Fruit fly (Drosophila melanogaster) whole organism, embryonic: ENCODE measurements around the gene CG12974.

Experiments
- Adf1 ChIP-seq: fragments of 200-800 bp; sonication (Bioruptor generic); IDR thresholded peaks from 2 replicates; pipeline ENCODE4 v1.3.6; 2022; ENCODE audit warnings: missing biosample characterization, missing genetic modification characterization
- CG10267 ChIP-seq: fragments of 200-800 bp; sonication (Bioruptor generic); optimal IDR thresholded peaks from 2 replicates; lab custom pipeline; 2018; ENCODE audit warnings: missing biosample characterization, mild to moderate bottlenecking, missing genetic modification characterization, moderate library complexity
- CG10979 ChIP-seq: fragments of 200-800 bp; sonication (Bioruptor generic); optimal IDR thresholded peaks from 2 replicates; lab custom pipeline; 2018; ENCODE audit warnings: missing biosample characterization, mild to moderate bottlenecking, missing genetic modification characterization, moderate library complexity
- CG11560 ChIP-seq: fragments of 200-800 bp; sonication (Bioruptor generic); IDR thresholded peaks from 3 replicates; pipeline ENCODE4 v1.3.6; 2022; ENCODE audit warnings: missing biosample characterization, missing genetic modification characterization
- CG15073 ChIP-seq: fragments of 200-800 bp; sonication (Bioruptor generic); optimal IDR thresholded peaks from 2 replicates; lab custom pipeline; 2016; ENCODE audit warnings: missing biosample characterization, missing genetic modification characterization
- CG1529 ChIP-seq: fragments of 200-800 bp; sonication (Bioruptor generic); optimal IDR thresholded peaks from 3 replicates; lab custom pipeline; 2018; ENCODE audit warnings: missing biosample characterization, missing genetic modification characterization
- CG1602 ChIP-seq: fragments of 200-800 bp; sonication (Bioruptor generic); optimal IDR thresholded peaks from 3 replicates; lab custom pipeline; 2016; ENCODE audit warnings: missing biosample characterization, missing genetic modification characterization
- CG17359 ChIP-seq: fragments of 200-800 bp; sonication (Bioruptor generic); optimal IDR thresholded peaks from 3 replicates; lab custom pipeline; 2018; ENCODE audit warnings: missing biosample characterization, mild to moderate bottlenecking, missing genetic modification characterization, moderate library complexity
- CG17802 ChIP-seq: fragments of 200-800 bp; sonication (Bioruptor generic); optimal IDR thresholded peaks from 2 replicates; lab custom pipeline; 2018; ENCODE audit warnings: missing biosample characterization, mild to moderate bottlenecking, missing genetic modification characterization, moderate library complexity
- CG18476 ChIP-seq: fragments of 200-800 bp; sonication (Bioruptor generic); optimal IDR thresholded peaks from 2 replicates; lab custom pipeline; 2016; ENCODE audit warnings: missing biosample characterization, mild to moderate bottlenecking, missing genetic modification characterization
- CG2120 ChIP-seq: fragments of 200-800 bp; sonication (Bioruptor generic); optimal IDR thresholded peaks from 3 replicates; lab custom pipeline; 2016; ENCODE audit warnings: missing biosample characterization, missing genetic modification characterization
- CG2875 ChIP-seq: fragments of 200-800 bp; sonication (Bioruptor generic); optimal IDR thresholded peaks from 2 replicates; lab custom pipeline; 2017; ENCODE audit warnings: missing biosample characterization, mild to moderate bottlenecking, missing genetic modification characterization, missing genetic modification reagents
- CG3163 ChIP-seq: fragments of 200-800 bp; sonication (Bioruptor generic); optimal IDR thresholded peaks from 3 replicates; lab custom pipeline; 2016; ENCODE audit warnings: missing biosample characterization, missing genetic modification characterization
- CG4404 ChIP-seq: fragments of 200-800 bp; sonication (Bioruptor generic); IDR thresholded peaks from 2 replicates; pipeline ENCODE4 v1.3.6; 2022; ENCODE audit warnings: missing biosample characterization, missing genetic modification characterization
- CG6175 ChIP-seq: fragments of 200-800 bp; sonication (Bioruptor generic); IDR thresholded peaks from 3 replicates; pipeline ENCODE4 v1.3.6; 2022; ENCODE audit warnings: missing biosample characterization, missing genetic modification characterization
- CG6254 ChIP-seq: fragments of 200-800 bp; sonication (Bioruptor generic); optimal IDR thresholded peaks from 3 replicates; lab custom pipeline; 2017; ENCODE audit warnings: mild to moderate bottlenecking, missing biosample characterization, missing genetic modification reagents, missing genetic modification characterization
- CG6791 ChIP-seq: fragments of 200-800 bp; sonication (Bioruptor generic); IDR thresholded peaks from 3 replicates; pipeline ENCODE4 v1.3.6; 2022; ENCODE audit warnings: missing biosample characterization, missing genetic modification characterization; ENCODE audit not compliant: partially characterized antibody
- CG8089 ChIP-seq: fragments of 200-800 bp; sonication (Bioruptor generic); optimal IDR thresholded peaks from 3 replicates; lab custom pipeline; 2016; ENCODE audit warnings: missing biosample characterization, missing genetic modification characterization
- CG8281 ChIP-seq: fragments of 200-800 bp; sonication (Bioruptor generic); optimal IDR thresholded peaks from 2 replicates; lab custom pipeline; 2018; ENCODE audit warnings: missing biosample characterization, mild to moderate bottlenecking, missing genetic modification characterization, moderate library complexity
- CG9609 ChIP-seq: fragments of 200-800 bp; sonication (Bioruptor generic); optimal IDR thresholded peaks from 3 replicates; lab custom pipeline; 2016; ENCODE audit warnings: missing biosample characterization, missing genetic modification characterization
- CG9727 ChIP-seq: fragments of 200-800 bp; sonication (Bioruptor generic); optimal IDR thresholded peaks from 3 replicates; lab custom pipeline; 2017; ENCODE audit warnings: missing biosample characterization, mild to moderate bottlenecking, missing genetic modification characterization
- CHES-1-like ChIP-seq: fragments of 200-800 bp; sonication (Bioruptor generic); optimal IDR thresholded peaks from 2 replicates; lab custom pipeline; 2016; ENCODE audit warnings: missing biosample characterization, missing genetic modification characterization
- Dip2 ChIP-seq: fragments of 200-800 bp; sonication (Bioruptor generic); IDR thresholded peaks from 2 replicates; pipeline ENCODE4 v1.3.6; 2022; ENCODE audit warnings: missing biosample characterization, missing genetic modification characterization
- Doc2 ChIP-seq: fragments of 200-800 bp; sonication (Bioruptor generic); IDR thresholded peaks from 2 replicates; pipeline ENCODE4 v1.3.6; 2022; ENCODE audit warnings: missing biosample characterization, missing genetic modification characterization
- Drgx ChIP-seq: fragments of 200-800 bp; sonication (Bioruptor generic); IDR thresholded peaks from 2 replicates; pipeline ENCODE4 v1.3.6; 2022; ENCODE audit warnings: missing biosample characterization, missing genetic modification characterization
- HLH3B ChIP-seq: fragments of 200-800 bp; sonication (Bioruptor generic); IDR thresholded peaks from 2 replicates; pipeline ENCODE4 v1.3.6; 2022; ENCODE audit warnings: missing biosample characterization, missing genetic modification characterization
- Hmr ChIP-seq: fragments of 200-800 bp; sonication (Bioruptor generic); optimal IDR thresholded peaks from 3 replicates; lab custom pipeline; 2017; ENCODE audit warnings: mild to moderate bottlenecking, missing biosample characterization, missing genetic modification reagents, missing genetic modification characterization
- Mes4 ChIP-seq: fragments of 200-800 bp; sonication (Bioruptor generic); optimal IDR thresholded peaks from 2 replicates; lab custom pipeline; 2016; ENCODE audit warnings: missing biosample characterization, missing genetic modification characterization
- Mrtf ChIP-seq: fragments of 200-800 bp; sonication (Bioruptor generic); IDR thresholded peaks from 3 replicates; pipeline ENCODE4 v1.3.6; 2022; ENCODE audit warnings: missing biosample characterization, missing genetic modification characterization
- Nf-YA ChIP-seq: fragments of 200-800 bp; sonication (Bioruptor generic); IDR thresholded peaks from 2 replicates; pipeline ENCODE4 v1.3.6; 2022; ENCODE audit warnings: missing biosample characterization, missing genetic modification characterization
- Optix ChIP-seq: fragments of 200-800 bp; sonication (Bioruptor generic); IDR thresholded peaks from 3 replicates; pipeline ENCODE4 v1.3.6; 2022; ENCODE audit warnings: missing biosample characterization, missing genetic modification characterization
- Stat92E ChIP-seq, 3 experiments: fragments of >200 bp in 2 of 3; fragments of 200-800 bp in 1 of 3; sonication (Bioruptor generic) in 1 of 3; optimal IDR thresholded peaks; 2 replicates each; lab custom pipeline; 2017 to 2019; ENCODE audit warnings: missing biosample characterization in 3 of 3, missing genetic modification characterization in 3 of 3, mild to moderate bottlenecking in 1 of 3, moderate library complexity in 1 of 3
- bigmax ChIP-seq: fragments of 200-800 bp; sonication (Bioruptor generic); optimal IDR thresholded peaks from 2 replicates; lab custom pipeline; 2018; ENCODE audit warnings: missing biosample characterization, mild to moderate bottlenecking, missing genetic modification characterization
- chif ChIP-seq, 2 experiments: fragments of 200-800 bp; sonication (Bioruptor generic); optimal IDR thresholded peaks; 3 replicates each; lab custom pipeline; 2016; ENCODE audit warnings: missing biosample characterization in 2 of 2, missing genetic modification characterization in 2 of 2
- chn ChIP-seq: fragments of 200-800 bp; sonication (Bioruptor generic); optimal IDR thresholded peaks from 2 replicates; lab custom pipeline; 2016; ENCODE audit warnings: missing biosample characterization, missing genetic modification characterization
- danr ChIP-seq: fragments of 200-800 bp; sonication (Bioruptor generic); IDR thresholded peaks from 2 replicates; pipeline ENCODE4 v1.3.6; 2022; ENCODE audit warnings: missing biosample characterization, missing genetic modification characterization
- fd3F ChIP-seq: fragments of 200-800 bp; sonication (Bioruptor generic); optimal IDR thresholded peaks from 2 replicates; lab custom pipeline; 2018; ENCODE audit warnings: missing biosample characterization, mild to moderate bottlenecking, missing genetic modification characterization, moderate library complexity
- ftz-f1 ChIP-seq: fragments of 200-800 bp; sonication (Bioruptor generic); optimal IDR thresholded peaks from 2 replicates; lab custom pipeline; 2016; ENCODE audit warnings: missing biosample characterization, missing genetic modification characterization
- gcm ChIP-seq: fragments of 200-800 bp; sonication (Bioruptor generic); optimal IDR thresholded peaks from 2 replicates; lab custom pipeline; 2019; ENCODE audit warnings: missing biosample characterization, mild to moderate bottlenecking, missing genetic modification characterization, moderate library complexity
- her ChIP-seq: fragments of 200-800 bp; sonication (Bioruptor generic); optimal IDR thresholded peaks from 2 replicates; lab custom pipeline; 2016; ENCODE audit warnings: missing biosample characterization, missing genetic modification characterization
- lov ChIP-seq, 2 experiments: fragments of 200-800 bp in 1 of 2; fragments of >200 bp in 1 of 2; sonication (Bioruptor generic) in 1 of 2; IDR thresholded peaks in 1 of 2; optimal IDR thresholded peaks in 1 of 2; 2 replicates in 1 of 2; 3 replicates in 1 of 2; pipeline versions ENCODE4 v1.3.6 to Lab custom; 2017 to 2022; ENCODE audit warnings: missing biosample characterization in 1 of 2, missing genetic modification characterization in 1 of 2
- maf-S ChIP-seq: fragments of 200-800 bp; sonication (Bioruptor generic); optimal IDR thresholded peaks from 2 replicates; lab custom pipeline; 2016; ENCODE audit warnings: missing biosample characterization, missing genetic modification characterization
- pan ChIP-seq, 4 experiments: fragments of >200 bp in 3 of 4; fragments of 200-800 bp in 1 of 4; sonication (Bioruptor generic) in 1 of 4; optimal IDR thresholded peaks in 3 of 4; IDR thresholded peaks in 1 of 4; 2 replicates each; pipeline versions ENCODE4 v1.3.6 to Lab custom; 2017 to 2022; ENCODE audit warnings: missing biosample characterization in 2 of 4, missing genetic modification characterization in 2 of 4, mixed read lengths in 1 of 4
- pita ChIP-seq: fragments of 200-800 bp; sonication (Bioruptor generic); optimal IDR thresholded peaks from 2 replicates; lab custom pipeline; 2017; ENCODE audit warnings: missing biosample characterization, mild to moderate bottlenecking, missing genetic modification characterization
- pum ChIP-seq: fragments of 200-800 bp; sonication (Bioruptor generic); optimal IDR thresholded peaks from 2 replicates; lab custom pipeline; 2016; ENCODE audit warnings: missing biosample characterization, missing genetic modification characterization
- pzg ChIP-seq: fragments of 200-800 bp; sonication (Bioruptor generic); optimal IDR thresholded peaks from 3 replicates; lab custom pipeline; 2018; ENCODE audit warnings: missing biosample characterization, mild to moderate bottlenecking, missing genetic modification characterization, moderate library complexity
- sens ChIP-seq: fragments of 200-800 bp; sonication (Bioruptor generic); peaks from one replicate; lab custom pipeline; 2016; ENCODE audit warnings: missing biosample characterization, missing genetic modification characterization
- shn ChIP-seq: fragments of 200-800 bp; sonication (Bioruptor generic); optimal IDR thresholded peaks from 3 replicates; lab custom pipeline; 2016; ENCODE audit warnings: missing biosample characterization, missing genetic modification characterization
- sisA ChIP-seq: fragments of 200-800 bp; sonication (Bioruptor generic); IDR thresholded peaks from 2 replicates; pipeline ENCODE4 v1.3.6; 2022; ENCODE audit warnings: missing biosample characterization, missing genetic modification characterization
- sqz ChIP-seq: fragments of 200-800 bp; sonication (Bioruptor generic); optimal IDR thresholded peaks from 3 replicates; lab custom pipeline; 2018; ENCODE audit warnings: missing biosample characterization, mild to moderate bottlenecking, missing genetic modification characterization
- sr ChIP-seq: fragments of 200-800 bp; sonication (Bioruptor generic); IDR thresholded peaks from 3 replicates; pipeline ENCODE4 v1.3.6; 2022; ENCODE audit warnings: missing biosample characterization, missing genetic modification characterization

The CG12974 gene

dm6 chr3L:21259257-21259656 lies 26.5 kb downstream of the CG12974 start (continued):
- TF ChIP-seq CG8281 (tag; lab: Kevin White, UChicago) (no peak), CG9727 (no peak), CG8089 (GFP tag; lab: Kevin White, UChicago) (no peak), pita (no peak), Nf-YA (GFP tag; lab: Robert Waterston, UW) (no peak), CG6791 (GFP tag; lab: Robert Waterston, UW) (no peak), CG6175 (GFP tag; lab: Robert Waterston, UW) (no peak), CG11560 (tag; lab: Robert Waterston, UW) (no peak), Doc2 (no peak), chn (GFP tag; lab: Kevin White, UChicago) (no peak), pum (no peak), ftz-f1 (GFP tag; lab: Kevin White, UChicago) (no peak), CG9609 (no peak), bigmax (GFP tag; lab: Kevin White, UChicago) (no peak), CG2875 (peak; percentile 19), CHES-1-like (GFP tag; lab: Kevin White, UChicago) (no peak), pzg (GFP tag; lab: Kevin White, UChicago) (no peak), CG1602 (GFP tag; lab: Kevin White, UChicago) (no peak), HLH3B (GFP tag; lab: Robert Waterston, UW) (peak; percentile 34; the same call in 1 of the 2 replicates), Adf1 (no peak), CG6254 (GFP tag; lab: Kevin White, UChicago) (peak; percentile 9), Dip2 (GFP tag; lab: Robert Waterston, UW) (no peak), CG3163 (no peak), maf-S (GFP tag; lab: Kevin White, UChicago) (no peak), Drgx (GFP tag; lab: Robert Waterston, UW) (peak; percentile 41), sisA (GFP tag; lab: Robert Waterston, UW) (peak; percentile 44), her (GFP tag; lab: Kevin White, UChicago) (no peak), Mrtf (no peak), CG18476 (GFP tag; lab: Kevin White, UChicago) (no peak), sr (GFP tag; lab: Robert Waterston, UW) (no peak), CG1529 (GFP tag; lab: Kevin White, UChicago) (peak; percentile 34), chif (GFP tag; optimal IDR thresholded peaks at IDR 0.05; lab: Kevin White, UChicago) (no peak), shn (GFP tag; lab: Kevin White, UChicago) (no peak), sqz (GFP tag; lab: Kevin White, UChicago) (no peak), Stat92E (GFP tag; optimal IDR thresholded peaks at IDR 0.05; lab: Kevin White, UChicago) (no peak), CG10979 (tag; lab: Kevin White, UChicago) (no peak), CG10267 (tag; lab: Kevin White, UChicago) (no peak), Mes4 (GFP tag; lab: Kevin White, UChicago) (no peak), CG17359 (peak; percentile 43), Optix (no peak), CG4404 (no peak), fd3F (GFP tag; lab: Kevin White, UChicago) (no peak), gcm (no peak), Hmr (no peak), sens (peak; percentile 86), pan (optimal IDR thresholded peaks at IDR 0.05; lab: Kevin White, UChicago) (no peak), pan (GFP tag; optimal IDR thresholded peaks at IDR 0.05 in 1 of 2, IDR thresholded peaks at IDR 0.05 in 1 of 2) (no peak), lov (optimal IDR thresholded peaks at IDR 0.05; lab: Kevin White, UChicago) (no peak), lov (GFP tag; IDR thresholded peaks at IDR 0.05; lab: Robert Waterston, UW) (no peak), CG17802 (no peak), CG2120 (GFP tag; lab: Kevin White, UChicago) (no peak), danr (GFP tag; lab: Robert Waterston, UW) (no peak), CG15073 (GFP tag; lab: Kevin White, UChicago) (no peak)
